Fruit fly (Drosophila melanogaster) whole organism, adult: Measurements from ENCODE around the gene CG16775.

Experiments
- CG11617 ChIP-seq: fragments of 200-800 bp; sonication (Bioruptor generic); optimal IDR thresholded peaks from 2 replicates; lab custom pipeline; 2017; ENCODE audit warnings: mild to moderate bottlenecking, missing biosample characterization, missing genetic modification reagents, missing genetic modification characterization
- CG12768 ChIP-seq: fragments of 200-800 bp; sonication (Bioruptor generic); optimal IDR thresholded peaks from 2 replicates; lab custom pipeline; 2017; ENCODE audit warnings: missing biosample characterization, missing genetic modification characterization, mild to moderate bottlenecking, moderate library complexity, missing genetic modification reagents
- CG14711 ChIP-seq: fragments of 200-800 bp; sonication (Bioruptor generic); optimal IDR thresholded peaks from 2 replicates; lab custom pipeline; 2018; ENCODE audit warnings: missing biosample characterization, mild to moderate bottlenecking, missing genetic modification characterization, moderate library complexity
- CG1620 ChIP-seq: fragments of 200-800 bp; sonication (Bioruptor generic); optimal IDR thresholded peaks from 2 replicates; lab custom pipeline; 2016; ENCODE audit warnings: missing biosample characterization, missing genetic modification characterization
- CG33017 ChIP-seq: fragments of 200-800 bp; sonication (Bioruptor generic); optimal IDR thresholded peaks from 2 replicates; lab custom pipeline; 2018; ENCODE audit warnings: missing biosample characterization, mild to moderate bottlenecking, missing genetic modification characterization, moderate library complexity
- CG5204 ChIP-seq: fragments of 200-800 bp; sonication (Bioruptor generic); optimal IDR thresholded peaks from 2 replicates; lab custom pipeline; 2016; ENCODE audit warnings: missing biosample characterization, missing genetic modification characterization
- CG7045 ChIP-seq: fragments of 200-800 bp; sonication (Bioruptor generic); optimal IDR thresholded peaks from 2 replicates; lab custom pipeline; 2017; ENCODE audit warnings: missing biosample characterization, mild to moderate bottlenecking, missing genetic modification characterization
- CG7101 ChIP-seq: fragments of 200-800 bp; sonication (Bioruptor generic); optimal IDR thresholded peaks from 2 replicates; lab custom pipeline; 2018; ENCODE audit warnings: missing biosample characterization, mild to moderate bottlenecking, missing genetic modification characterization, moderate library complexity
- Clk ChIP-seq: fragments of 200-800 bp; sonication (Bioruptor generic); optimal IDR thresholded peaks from 2 replicates; lab custom pipeline; 2017; ENCODE audit warnings: missing biosample characterization, missing genetic modification characterization
- Crg-1 ChIP-seq: fragments of 200-800 bp; sonication (Bioruptor generic); optimal IDR thresholded peaks from 2 replicates; lab custom pipeline; 2016; ENCODE audit warnings: missing biosample characterization, missing genetic modification characterization
- Hr96 ChIP-seq: fragments of 200-800 bp; sonication (Bioruptor generic); optimal IDR thresholded peaks from 2 replicates; lab custom pipeline; 2016; ENCODE audit warnings: missing biosample characterization, missing genetic modification characterization
- Mnt ChIP-seq: fragments of 200-800 bp; sonication (Bioruptor generic); optimal IDR thresholded peaks from 2 replicates; lab custom pipeline; 2016; ENCODE audit warnings: missing biosample characterization, mild to moderate bottlenecking, missing genetic modification characterization
- bab1 ChIP-seq: fragments of 200-800 bp; sonication (Bioruptor generic); optimal IDR thresholded peaks from 3 replicates; lab custom pipeline; 2019; ENCODE audit warnings: missing biosample characterization, mild to moderate bottlenecking, missing genetic modification characterization, moderate library complexity
- cic ChIP-seq: fragments of 200-800 bp; sonication (Bioruptor generic); optimal IDR thresholded peaks from 2 replicates; lab custom pipeline; 2017; ENCODE audit warnings: missing biosample characterization, mild to moderate bottlenecking, missing genetic modification characterization, moderate library complexity
- cnc ChIP-seq, 2 experiments: fragments of >200 bp; optimal IDR thresholded peaks; 2 replicates each; lab custom pipeline; 2017
- kay ChIP-seq: fragments of 200-800 bp; sonication (Bioruptor generic); peaks from one replicate; lab custom pipeline; 2016; ENCODE audit warnings: missing biosample characterization, missing genetic modification characterization, borderline replicate concordance
- ovo ChIP-seq: fragments of 200-800 bp; sonication (Bioruptor generic); optimal IDR thresholded peaks from 2 replicates; lab custom pipeline; 2016; ENCODE audit warnings: missing biosample characterization, missing genetic modification characterization
- pad ChIP-seq: fragments of 200-800 bp; sonication (Bioruptor generic); optimal IDR thresholded peaks from 3 replicates; lab custom pipeline; 2017; ENCODE audit warnings: missing biosample characterization, missing genetic modification characterization, mild to moderate bottlenecking, moderate library complexity, missing genetic modification reagents
- tj ChIP-seq: fragments of 200-800 bp; sonication (Bioruptor generic); optimal IDR thresholded peaks from 3 replicates; lab custom pipeline; 2017; ENCODE audit warnings: missing biosample characterization, mild to moderate bottlenecking, missing genetic modification characterization, moderate library complexity
- toe ChIP-seq: fragments of 200-800 bp; sonication (Bioruptor generic); optimal IDR thresholded peaks from 2 replicates; lab custom pipeline; 2016; ENCODE audit warnings: missing biosample characterization, missing genetic modification characterization

Gene CG16775

DNA sequence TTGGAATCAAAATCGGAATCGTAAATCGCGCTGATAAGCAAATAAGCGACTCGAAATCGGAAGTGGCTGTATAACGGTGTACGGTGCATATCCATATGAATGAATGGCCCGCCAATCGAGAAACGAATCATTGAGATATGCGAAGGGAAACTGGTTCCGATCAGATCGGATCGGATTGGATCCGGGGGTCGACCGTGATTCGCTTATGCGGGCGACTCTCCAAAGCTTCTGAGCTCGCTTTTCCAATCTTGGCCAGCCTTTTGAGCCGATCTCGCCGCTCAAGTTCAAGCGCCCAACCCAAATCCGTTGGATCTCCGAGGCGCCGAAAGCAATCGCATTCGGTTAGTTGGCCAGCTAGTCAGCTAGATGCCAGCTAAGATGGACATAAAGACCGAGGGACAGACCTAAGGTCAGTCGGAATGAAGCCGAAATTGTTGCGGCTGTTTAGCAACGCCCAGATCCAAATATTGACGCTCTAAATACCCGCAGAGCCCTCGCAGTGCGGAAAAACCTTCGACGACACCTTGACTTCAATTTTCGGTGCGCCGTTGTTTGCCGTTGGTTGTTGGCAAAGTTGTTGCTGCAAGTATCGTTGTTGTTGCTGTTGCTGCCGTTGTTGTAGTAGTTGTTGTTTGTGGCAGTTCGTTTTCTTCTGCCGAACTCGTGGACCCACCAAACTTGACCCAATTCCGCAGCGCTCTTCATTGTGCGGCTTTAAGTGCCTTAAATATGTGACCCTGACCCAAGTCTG is 37.7 kb upstream of the CG16775 start:
- peak; percentile 17 for TF ChIP-seq tj
- TF ChIP-seq toe (GFP tag; lab: Kevin White, UChicago): no peak

DNA sequence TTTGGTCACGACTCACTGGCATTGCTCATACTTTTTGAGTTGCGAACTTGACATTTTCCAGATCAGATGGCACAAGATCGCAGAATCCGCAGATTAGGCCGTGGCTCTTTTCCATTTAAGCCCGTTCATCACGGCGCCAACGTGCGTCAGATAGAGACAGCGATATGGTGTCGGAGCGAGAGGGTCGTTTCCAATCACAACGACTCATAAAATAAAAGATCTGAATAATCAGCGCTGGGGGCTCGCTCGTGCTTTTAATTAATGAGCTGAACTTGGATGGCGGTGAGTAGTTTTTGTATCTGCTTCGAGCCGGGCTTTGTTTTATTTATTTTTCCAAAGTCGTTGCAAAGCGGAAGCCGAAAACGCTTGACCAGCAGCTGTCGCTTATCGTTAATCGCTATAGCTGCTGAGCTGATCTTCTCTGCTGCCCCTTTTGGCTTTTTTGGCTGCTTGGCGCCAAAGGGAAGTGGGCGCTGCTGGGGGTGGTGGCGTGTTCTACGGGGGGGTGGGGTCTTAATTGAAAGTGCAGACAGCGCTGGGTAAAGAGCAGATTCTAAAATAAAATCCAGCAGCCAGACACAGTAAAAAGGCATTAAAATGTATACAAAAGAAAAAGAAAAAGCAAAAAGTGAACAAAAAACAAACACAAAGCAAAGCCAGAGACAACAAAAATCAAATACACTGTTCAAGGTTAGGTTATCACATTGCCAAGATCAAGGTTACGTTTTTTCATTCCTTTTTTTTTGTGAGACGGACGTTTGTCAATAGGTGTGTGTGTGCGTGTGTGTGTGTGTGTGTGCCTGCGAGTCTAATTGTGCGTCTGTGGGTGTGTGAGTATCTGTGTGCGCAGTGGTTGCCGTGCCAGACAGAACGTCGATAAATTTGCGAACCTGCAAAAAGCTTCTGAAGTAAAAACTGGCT is 36.0 kb upstream of the CG16775 start:
- no peak for TF ChIP-seq CG5204 (GFP tag; lab: Kevin White, UChicago)
- peak in 1 of 2 experiments; percentile 21 for TF ChIP-seq cnc (optimal IDR thresholded peaks at IDR 0.05; lab: Kevin White, UChicago)
- no peak for TF ChIP-seq CG14711 (tag; lab: Kevin White, UChicago)
- no peak for TF ChIP-seq CG33017 (tag; lab: Kevin White, UChicago)
- no peak for TF ChIP-seq Crg-1 (GFP tag; lab: Kevin White, UChicago)
- TF ChIP-seq tj: peak; percentile 47
- TF ChIP-seq ovo: no peak
- no peak for TF ChIP-seq CG7101 (tag; lab: Kevin White, UChicago)

DNA sequence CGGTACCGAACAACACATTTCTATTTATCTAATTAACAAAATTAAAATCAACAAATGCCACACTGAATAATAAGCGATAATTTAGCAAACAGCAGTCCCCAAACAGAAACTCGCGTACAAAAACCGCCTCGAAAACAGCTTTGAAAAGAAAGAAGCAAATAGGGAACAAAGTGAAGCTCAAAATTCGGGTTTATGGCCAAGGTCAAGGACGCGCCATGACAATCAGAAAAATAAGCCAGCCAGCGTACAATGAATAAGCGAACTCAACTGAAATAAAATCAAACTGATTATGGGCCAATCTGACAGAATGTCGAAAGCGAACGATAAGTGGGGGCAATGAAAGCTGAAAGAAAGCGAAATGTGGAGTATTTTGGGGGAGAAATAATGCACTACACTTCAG is 35.0 kb upstream of the CG16775 start:
- TF ChIP-seq Clk (GFP tag; lab: Kevin White, UChicago) (no peak), CG7045 (GFP tag; lab: Kevin White, UChicago) (no peak), Hr96 (GFP tag; lab: Kevin White, UChicago) (no peak), kay (peak; percentile 32)

DNA sequence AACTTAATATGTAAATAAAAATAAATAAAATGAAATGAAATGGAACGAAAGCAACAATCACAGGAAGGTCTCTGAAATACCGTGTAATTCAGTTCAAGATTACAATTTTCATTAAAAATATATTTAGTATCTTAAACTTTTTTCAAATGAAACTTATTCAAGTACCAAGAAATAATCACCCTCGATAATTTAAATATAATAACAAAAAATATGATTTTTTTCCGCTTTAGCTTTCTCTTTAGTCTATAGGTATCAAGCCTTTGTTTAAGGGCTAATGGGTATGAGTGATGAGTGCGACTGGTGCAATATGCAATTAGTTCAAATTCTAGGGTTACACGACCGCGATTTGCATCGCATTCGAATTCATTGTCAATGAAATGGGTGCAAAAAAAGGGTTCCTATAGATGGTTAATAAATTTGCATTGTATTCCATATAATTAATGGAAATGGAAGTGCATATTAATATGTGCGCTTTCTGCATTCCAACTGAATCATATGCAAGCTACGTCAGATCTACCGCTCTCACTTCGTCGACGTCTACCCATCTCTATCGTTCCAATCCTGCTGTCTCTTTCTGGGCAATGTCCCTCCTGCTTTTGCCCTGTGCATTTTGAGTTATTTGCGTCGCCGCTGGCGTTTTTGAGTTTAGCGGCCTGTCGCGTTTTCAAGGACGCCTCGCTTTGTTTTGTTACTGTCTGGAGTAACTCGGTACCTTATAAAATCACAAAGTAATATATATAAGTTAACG is 31.4 kb upstream of the CG16775 start:
- TF ChIP-seq toe (GFP tag; lab: Kevin White, UChicago) (no peak), CG12768 (GFP tag; lab: Kevin White, UChicago) (peak; percentile 53), kay (no peak), CG33017 (tag; lab: Kevin White, UChicago) (peak; percentile 72), CG7045 (GFP tag; lab: Kevin White, UChicago) (no peak), pad (GFP tag; lab: Kevin White, UChicago) (no peak), Crg-1 (GFP tag; lab: Kevin White, UChicago) (no peak), ovo (no peak), CG5204 (GFP tag; lab: Kevin White, UChicago) (no peak), cic (GFP tag; lab: Kevin White, UChicago) (no peak), Mnt (GFP tag; lab: Kevin White, UChicago) (no peak), cnc (optimal IDR thresholded peaks at IDR 0.05; lab: Kevin White, UChicago) (no peak), Clk (GFP tag; lab: Kevin White, UChicago) (no peak), Hr96 (GFP tag; lab: Kevin White, UChicago) (no peak), CG7101 (tag; lab: Kevin White, UChicago) (peak; percentile 20), CG1620 (GFP tag; lab: Kevin White, UChicago) (no peak), CG14711 (tag; lab: Kevin White, UChicago) (peak; percentile 40), tj (peak; percentile 17), CG11617 (GFP tag; lab: Kevin White, UChicago) (no peak), bab1 (no peak)

DNA sequence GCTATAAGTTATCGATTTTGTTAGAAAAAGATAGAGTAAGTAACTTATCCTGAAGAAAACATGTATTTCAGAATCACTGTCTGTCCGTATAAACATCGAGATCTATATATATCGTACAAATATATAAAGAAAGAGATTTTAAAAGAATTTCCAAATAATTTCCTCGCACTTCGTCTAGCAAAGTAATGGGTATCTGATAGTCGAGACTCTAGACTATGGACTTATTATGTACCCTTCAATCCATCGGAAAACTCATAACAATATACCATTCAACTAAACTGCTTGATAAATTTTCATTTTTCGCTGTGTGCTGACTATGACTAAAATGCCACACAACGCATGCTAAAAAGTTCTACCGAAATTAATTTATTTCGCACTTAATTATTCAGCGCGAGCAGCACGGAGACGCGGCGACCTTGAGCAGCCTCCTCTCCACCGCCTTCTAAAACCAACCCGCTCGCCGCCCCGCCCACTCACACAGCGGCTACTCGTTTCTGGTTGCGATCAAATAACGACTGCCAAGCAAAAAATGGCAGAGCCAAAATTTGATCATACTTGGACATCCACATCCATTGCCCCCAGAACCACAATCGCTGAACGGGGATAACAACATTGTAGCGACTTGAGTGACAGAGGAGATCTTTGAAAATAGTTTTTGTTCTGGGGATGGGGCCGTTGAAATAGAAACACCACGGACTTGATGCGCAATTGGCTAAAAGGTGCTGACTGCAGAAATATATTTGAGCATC is 29.5 kb upstream of the CG16775 start:
- TF ChIP-seq Hr96 (GFP tag; lab: Kevin White, UChicago) (no peak), tj (peak; percentile 84), toe (GFP tag; lab: Kevin White, UChicago) (no peak), cic (GFP tag; lab: Kevin White, UChicago) (no peak)

DNA sequence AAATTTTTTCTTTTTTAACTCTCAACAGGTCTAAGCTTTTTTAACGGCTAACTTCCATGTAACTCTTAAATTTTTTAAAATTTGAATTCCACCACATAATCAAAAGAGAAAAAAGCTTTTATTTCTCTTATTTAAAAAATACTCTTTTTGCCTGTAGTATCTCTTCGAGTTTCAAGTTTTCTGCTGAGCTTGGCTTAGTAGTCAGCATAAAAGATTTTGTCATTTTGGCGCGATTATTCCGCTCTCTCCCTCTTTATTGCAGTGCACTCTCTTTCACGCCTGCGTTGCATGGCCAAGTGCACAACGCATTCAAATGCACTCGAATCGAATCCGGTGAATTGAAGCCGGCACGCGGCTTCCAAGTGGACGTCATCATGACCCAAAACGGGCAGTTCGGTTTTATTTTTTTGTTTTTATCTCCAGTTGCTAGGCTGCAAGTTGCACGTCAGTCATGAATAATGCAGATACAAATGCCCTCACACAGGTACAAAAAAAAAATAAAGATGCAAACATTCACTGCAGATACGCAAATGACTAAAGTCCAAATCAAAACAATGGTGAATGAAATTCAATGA is 27.6 kb upstream of the CG16775 start:
- TF ChIP-seq tj: peak; percentile 100
- no peak for TF ChIP-seq Hr96 (GFP tag; lab: Kevin White, UChicago)
- TF ChIP-seq CG1620 (GFP tag; lab: Kevin White, UChicago): no peak
- TF ChIP-seq CG12768 (GFP tag; lab: Kevin White, UChicago): peak; percentile 37
- TF ChIP-seq CG14711 (tag; lab: Kevin White, UChicago): peak; percentile 14
- TF ChIP-seq cic (GFP tag; lab: Kevin White, UChicago): peak; percentile 65
- TF ChIP-seq kay: peak; percentile 96
